Fruit fly (Drosophila melanogaster) whole organism, prepupa: ENCODE data around the gene CG2540.

ENCODE experiments used
- Blimp-1 ChIP-seq: fragments of 200-800 bp; sonication (Bioruptor generic); optimal IDR thresholded peaks from 3 replicates; lab custom pipeline; 2017; ENCODE audit warnings: missing biosample characterization, missing genetic modification characterization, mild to moderate bottlenecking, moderate library complexity, missing genetic modification reagents
- CG10631 ChIP-seq: fragments of 200-800 bp; sonication (Bioruptor generic); optimal IDR thresholded peaks from 2 replicates; lab custom pipeline; 2016; ENCODE audit warnings: missing biosample characterization, missing genetic modification characterization
- CG10669 ChIP-seq: fragments of 200-800 bp; sonication (Bioruptor generic); optimal IDR thresholded peaks from 3 replicates; lab custom pipeline; 2018; ENCODE audit warnings: missing biosample characterization, mild to moderate bottlenecking, missing genetic modification characterization, moderate library complexity
- CG11294 ChIP-seq: fragments of 200-800 bp; sonication (Bioruptor generic); IDR thresholded peaks from 2 replicates; pipeline ENCODE4 v1.3.6; 2022; ENCODE audit warnings: missing biosample characterization, missing genetic modification characterization
- CG15336 ChIP-seq: fragments of 200-800 bp; sonication (Bioruptor generic); IDR thresholded peaks from 2 replicates; pipeline ENCODE4 v1.3.6; 2022; ENCODE audit warnings: missing biosample characterization, missing genetic modification characterization
- CG1621 ChIP-seq: fragments of 200-800 bp; sonication (Bioruptor generic); optimal IDR thresholded peaks from 3 replicates; lab custom pipeline; 2018; ENCODE audit warnings: missing biosample characterization, mild to moderate bottlenecking, missing genetic modification characterization
- CG16779 ChIP-seq: fragments of 200-800 bp; sonication (Bioruptor generic); optimal IDR thresholded peaks from 3 replicates; lab custom pipeline; 2017; ENCODE audit warnings: missing biosample characterization, mild to moderate bottlenecking, missing genetic modification characterization
- CG3032 ChIP-seq: fragments of 200-800 bp; optimal IDR thresholded peaks from 2 replicates; lab custom pipeline; 2019; ENCODE audit warnings: missing biosample characterization, mild to moderate bottlenecking, missing genetic modification characterization, moderate library complexity
- CG31627 ChIP-seq: fragments of 200-800 bp; sonication (Bioruptor generic); optimal IDR thresholded peaks from 3 replicates; lab custom pipeline; 2016; ENCODE audit warnings: missing biosample characterization, missing genetic modification characterization
- CG32006 ChIP-seq: fragments of 200-800 bp; sonication (Bioruptor generic); optimal IDR thresholded peaks from 3 replicates; lab custom pipeline; 2017; ENCODE audit warnings: missing biosample characterization, mild to moderate bottlenecking, missing genetic modification characterization
- CG34406 ChIP-seq: fragments of 200-800 bp; sonication (Bioruptor generic); optimal IDR thresholded peaks from 3 replicates; lab custom pipeline; 2016; ENCODE audit warnings: missing biosample characterization, missing genetic modification characterization
- CG3919 ChIP-seq: fragments of 200-800 bp; sonication (Bioruptor generic); optimal IDR thresholded peaks from 3 replicates; lab custom pipeline; 2016; ENCODE audit warnings: missing biosample characterization, missing genetic modification characterization
- CG4318 ChIP-seq: fragments of 200-800 bp; sonication (Bioruptor generic); optimal IDR thresholded peaks from 3 replicates; lab custom pipeline; 2017; ENCODE audit warnings: missing biosample characterization, mild to moderate bottlenecking, missing genetic modification characterization
- CG6276 ChIP-seq: fragments of 200-800 bp; sonication (Bioruptor generic); optimal IDR thresholded peaks from 2 replicates; lab custom pipeline; 2017; ENCODE audit warnings: missing biosample characterization, mild to moderate bottlenecking, missing genetic modification characterization
- CG6792 ChIP-seq: fragments of 200-800 bp; sonication (Bioruptor generic); optimal IDR thresholded peaks from 3 replicates; lab custom pipeline; 2016; ENCODE audit warnings: missing biosample characterization, missing genetic modification characterization
- CG6808 ChIP-seq: fragments of 200-800 bp; sonication (Bioruptor generic); optimal IDR thresholded peaks from 3 replicates; lab custom pipeline; 2017; ENCODE audit warnings: missing biosample characterization, missing genetic modification characterization, mild to moderate bottlenecking, moderate library complexity, missing genetic modification reagents
- CG6854 ChIP-seq: fragments of 200-800 bp; sonication (Bioruptor generic); optimal IDR thresholded peaks from 2 replicates; lab custom pipeline; 2017; ENCODE audit warnings: missing biosample characterization, mild to moderate bottlenecking, missing genetic modification characterization
- CG7368 ChIP-seq: fragments of 200-800 bp; sonication (Bioruptor generic); optimal IDR thresholded peaks from 3 replicates; lab custom pipeline; 2016; ENCODE audit warnings: missing biosample characterization, missing genetic modification characterization
- CG8119 ChIP-seq: fragments of 200-800 bp; sonication (Bioruptor generic); IDR thresholded peaks from 3 replicates; pipeline ENCODE4 v1.3.6; 2022; ENCODE audit warnings: missing biosample characterization, missing genetic modification characterization
- CG8319 ChIP-seq: fragments of 200-800 bp; sonication (Bioruptor generic); optimal IDR thresholded peaks from 3 replicates; lab custom pipeline; 2016; ENCODE audit warnings: missing biosample characterization, missing genetic modification characterization
- CG9139 ChIP-seq: fragments of 200-800 bp; sonication (Bioruptor generic); optimal IDR thresholded peaks from 3 replicates; lab custom pipeline; 2017; ENCODE audit warnings: missing biosample characterization, mild to moderate bottlenecking, missing genetic modification characterization
- Eip75B ChIP-seq: fragments of 200-800 bp; sonication (Bioruptor generic); optimal IDR thresholded peaks from 3 replicates; lab custom pipeline; 2016; ENCODE audit warnings: missing biosample characterization, missing genetic modification characterization
- Eip78C ChIP-seq: fragments of 200-800 bp; sonication (Bioruptor generic); peaks from one replicate; lab custom pipeline; 2016; ENCODE audit warnings: missing biosample characterization, missing genetic modification characterization
- Eip93F ChIP-seq: fragments of 200-800 bp; sonication (Bioruptor generic); optimal IDR thresholded peaks from 2 replicates; lab custom pipeline; 2016; ENCODE audit warnings: missing biosample characterization, mild to moderate bottlenecking, missing genetic modification characterization
- Ets21C ChIP-seq: fragments of 200-800 bp; sonication (Bioruptor generic); optimal IDR thresholded peaks from 3 replicates; lab custom pipeline; 2016; ENCODE audit warnings: missing biosample characterization, missing genetic modification characterization
- Ets96B ChIP-seq: fragments of 200-800 bp; optimal IDR thresholded peaks from 2 replicates; lab custom pipeline; 2019; ENCODE audit warnings: missing biosample characterization, mild to moderate bottlenecking, missing genetic modification characterization, moderate library complexity
- Gug ChIP-seq: fragments of 200-800 bp; sonication (Bioruptor generic); IDR thresholded peaks from 2 replicates; pipeline ENCODE4 v1.3.6; 2022; ENCODE audit warnings: missing biosample characterization, missing genetic modification characterization
- Hr38 ChIP-seq: sonication (Bioruptor generic); optimal IDR thresholded peaks from 2 replicates; lab custom pipeline; 2016; ENCODE audit warnings: missing biosample characterization, missing genetic modification characterization
- Lpt ChIP-seq: fragments of 200-800 bp; sonication (Bioruptor generic); optimal IDR thresholded peaks from 3 replicates; lab custom pipeline; 2016; ENCODE audit warnings: missing biosample characterization, missing genetic modification characterization
- Met ChIP-seq: fragments of 200-800 bp; sonication (Bioruptor generic); optimal IDR thresholded peaks from 3 replicates; lab custom pipeline; 2016; ENCODE audit warnings: missing biosample characterization, missing genetic modification characterization
- OdsH ChIP-seq: fragments of 200-800 bp; sonication (Bioruptor generic); optimal IDR thresholded peaks from 3 replicates; lab custom pipeline; 2016; ENCODE audit warnings: missing biosample characterization, missing genetic modification characterization
- Smox ChIP-seq: fragments of 200-800 bp; sonication (Bioruptor generic); optimal IDR thresholded peaks from 3 replicates; lab custom pipeline; 2016; ENCODE audit warnings: missing biosample characterization, missing genetic modification characterization
- Sox102F ChIP-seq: fragments of 200-800 bp; sonication (Bioruptor generic); optimal IDR thresholded peaks from 2 replicates; lab custom pipeline; 2016; ENCODE audit warnings: missing biosample characterization, mild to moderate bottlenecking, missing genetic modification characterization
- Sox14 ChIP-seq: fragments of 200-800 bp; sonication (Bioruptor generic); optimal IDR thresholded peaks from 3 replicates; lab custom pipeline; 2016; ENCODE audit warnings: missing biosample characterization, missing genetic modification characterization
- Sox15 ChIP-seq: fragments of 200-800 bp; sonication (Bioruptor generic); optimal IDR thresholded peaks from 3 replicates; lab custom pipeline; 2016; ENCODE audit warnings: missing biosample characterization, missing genetic modification characterization
- achi ChIP-seq: fragments of 200-800 bp; sonication (Bioruptor generic); optimal IDR thresholded peaks from 3 replicates; lab custom pipeline; 2016; ENCODE audit warnings: missing biosample characterization, missing genetic modification characterization
- acj6 ChIP-seq: fragments of 200-800 bp; sonication (Bioruptor generic); optimal IDR thresholded peaks from 3 replicates; lab custom pipeline; 2016; ENCODE audit warnings: missing biosample characterization, missing genetic modification characterization
- cyc ChIP-seq: fragments of 200-800 bp; sonication (Bioruptor generic); optimal IDR thresholded peaks from 3 replicates; lab custom pipeline; 2016; ENCODE audit warnings: missing biosample characterization, missing genetic modification characterization
- dac ChIP-seq: fragments of 200-800 bp; sonication (Bioruptor generic); optimal IDR thresholded peaks from 2 replicates; lab custom pipeline; 2017; ENCODE audit warnings: missing biosample characterization, mild to moderate bottlenecking, missing genetic modification characterization
- dsx ChIP-seq: fragments of 200-800 bp; optimal IDR thresholded peaks from 3 replicates; lab custom pipeline; 2019; ENCODE audit warnings: missing biosample characterization, mild to moderate bottlenecking, missing genetic modification characterization, moderate library complexity; ENCODE audit not compliant: poor library complexity, severe bottlenecking
- esn ChIP-seq: fragments of 200-800 bp; sonication (Bioruptor generic); optimal IDR thresholded peaks from 2 replicates; lab custom pipeline; 2016; ENCODE audit warnings: missing biosample characterization, mild to moderate bottlenecking, missing genetic modification characterization, moderate library complexity
- fd59A ChIP-seq: fragments of 200-800 bp; sonication (Bioruptor generic); optimal IDR thresholded peaks from 2 replicates; lab custom pipeline; 2017; ENCODE audit warnings: missing biosample characterization, mild to moderate bottlenecking, missing genetic modification characterization, missing genetic modification reagents
- fd85E ChIP-seq: fragments of 200-800 bp; sonication (Bioruptor generic); optimal IDR thresholded peaks from 3 replicates; lab custom pipeline; 2016; ENCODE audit warnings: missing biosample characterization, missing genetic modification characterization
- fkh ChIP-seq: fragments of 200-800 bp; sonication (Bioruptor generic); optimal IDR thresholded peaks from 3 replicates; lab custom pipeline; 2017; ENCODE audit warnings: missing biosample characterization, mild to moderate bottlenecking, missing genetic modification characterization, moderate library complexity
- net ChIP-seq: fragments of 200-800 bp; sonication (Bioruptor generic); optimal IDR thresholded peaks from 3 replicates; lab custom pipeline; 2016; ENCODE audit warnings: missing biosample characterization, missing genetic modification characterization
- pdm3 ChIP-seq: fragments of 200-800 bp; sonication (Bioruptor generic); optimal IDR thresholded peaks from 3 replicates; lab custom pipeline; 2016; ENCODE audit warnings: missing biosample characterization, missing genetic modification characterization
- salr ChIP-seq, 2 experiments: fragments of 200-800 bp; sonication (Bioruptor generic); optimal IDR thresholded peaks; 3 replicates each; lab custom pipeline; 2016 to 2018; ENCODE audit warnings: missing biosample characterization in 2 of 2, missing genetic modification characterization in 2 of 2, mild to moderate bottlenecking in 1 of 2
- spab ChIP-seq: fragments of 200-800 bp; sonication (Bioruptor generic); optimal IDR thresholded peaks from 2 replicates; lab custom pipeline; 2017; ENCODE audit warnings: missing biosample characterization, mild to moderate bottlenecking, missing genetic modification characterization, missing genetic modification reagents
- ss ChIP-seq, 2 experiments: fragments of 200-800 bp; sonication (Bioruptor generic); optimal IDR thresholded peaks; 2 replicates in 1 of 2; 3 replicates in 1 of 2; lab custom pipeline; 2017 to 2018; ENCODE audit warnings: mild to moderate bottlenecking in 2 of 2, missing biosample characterization in 2 of 2, missing genetic modification characterization in 2 of 2, moderate library complexity in 1 of 2
- svp ChIP-seq: fragments of 200-800 bp; sonication (Bioruptor generic); peaks from one replicate; lab custom pipeline; 2016; ENCODE audit warnings: missing biosample characterization, missing genetic modification characterization
- topi ChIP-seq: fragments of 200-800 bp; sonication (Bioruptor generic); optimal IDR thresholded peaks from 3 replicates; lab custom pipeline; 2016; ENCODE audit warnings: missing biosample characterization, missing genetic modification characterization
- vri ChIP-seq: fragments of 200-800 bp; sonication (Bioruptor generic); optimal IDR thresholded peaks from 3 replicates; lab custom pipeline; 2016; ENCODE audit warnings: missing biosample characterization, mild to moderate bottlenecking, missing genetic modification characterization

Gene CG2540

DNA sequence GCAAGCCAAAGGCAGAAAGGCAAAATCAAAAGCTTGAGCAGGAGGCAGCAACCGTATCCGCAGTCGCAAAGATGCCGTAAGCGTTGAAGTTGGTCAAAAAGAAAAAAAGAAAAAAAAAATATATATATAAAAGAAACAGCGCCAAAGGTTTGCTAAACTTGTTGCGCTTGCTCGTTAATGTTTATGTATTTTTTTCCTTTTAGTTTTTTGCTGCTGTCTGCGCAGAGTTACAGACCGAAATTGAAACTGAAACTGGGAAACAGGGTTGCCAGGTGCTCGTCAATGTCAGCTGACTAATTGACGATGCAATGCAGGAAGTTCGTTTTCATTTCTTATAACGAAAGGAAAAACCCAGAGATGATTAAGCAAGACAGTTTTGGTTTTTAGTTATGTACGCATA lies 45.6 kb downstream of the CG2540 start:
- TF ChIP-seq topi (GFP tag; lab: Kevin White, UChicago) (peak; percentile 6), Gug (GFP tag; lab: Robert Waterston, UW) (no peak), CG8119 (GFP tag; lab: Robert Waterston, UW) (peak; percentile 52; the same call in 2 of the 3 replicates), CG6808 (GFP tag; lab: Kevin White, UChicago) (peak; percentile 48), Eip75B (no peak), CG32006 (GFP tag; lab: Kevin White, UChicago) (no peak), CG3032 (tag; lab: Kevin White, UChicago) (peak; percentile 26), net (GFP tag; lab: Kevin White, UChicago) (peak; percentile 43), ss (GFP tag; optimal IDR thresholded peaks at IDR 0.05; lab: Kevin White, UChicago) (peak; percentile 77 to 78), CG8319 (peak; percentile 16), OdsH (GFP tag; lab: Kevin White, UChicago) (no peak), fkh (no peak), Hr38 (GFP tag; lab: Kevin White, UChicago) (no peak), CG3919 (GFP tag; lab: Kevin White, UChicago) (peak; percentile 25), cyc (peak; percentile 6), Sox14 (GFP tag; lab: Kevin White, UChicago) (no peak), CG1621 (tag; lab: Kevin White, UChicago) (no peak), vri (peak; percentile 20), Blimp-1 (peak; percentile 61), Sox15 (no peak), CG31627 (GFP tag; lab: Kevin White, UChicago) (peak; percentile 23), achi (GFP tag; lab: Kevin White, UChicago) (no peak), CG15336 (GFP tag; lab: Robert Waterston, UW) (0 out of 2 replicates have a peak, but pooled peaks have one; percentile 24), Sox102F (GFP tag; lab: Kevin White, UChicago) (peak; percentile 30), fd85E (GFP tag; lab: Kevin White, UChicago) (no peak), CG10631 (GFP tag; lab: Kevin White, UChicago) (no peak), spab (peak; percentile 13), acj6 (GFP tag; lab: Kevin White, UChicago) (no peak), dsx (GFP tag; lab: Kevin White, UChicago) (peak; percentile 45), Eip93F (GFP tag; lab: Kevin White, UChicago) (peak; percentile 43), CG4318 (GFP tag; lab: Kevin White, UChicago) (no peak), CG6854 (GFP tag; lab: Kevin White, UChicago) (peak; percentile 48), Eip78C (GFP tag; lab: Kevin White, UChicago) (peak; percentile 79), fd59A (GFP tag; lab: Kevin White, UChicago) (no peak), dac (GFP tag; lab: Kevin White, UChicago) (no peak), esn (GFP tag; lab: Kevin White, UChicago) (peak; percentile 12), CG34406 (GFP tag; lab: Kevin White, UChicago) (no peak), Lpt (GFP tag; lab: Kevin White, UChicago) (peak; percentile 25), CG11294 (GFP tag; lab: Robert Waterston, UW) (no peak), CG7368 (GFP tag; lab: Kevin White, UChicago) (no peak), CG10669 (GFP tag; lab: Kevin White, UChicago) (peak; percentile 25), Ets96B (tag; lab: Kevin White, UChicago) (peak; percentile 14), Met (GFP tag; lab: Kevin White, UChicago) (peak; percentile 11), pdm3 (GFP tag; lab: Kevin White, UChicago) (no peak), CG6792 (GFP tag; lab: Kevin White, UChicago) (no peak), CG16779 (tag; lab: Kevin White, UChicago) (peak; percentile 20), CG9139 (GFP tag; lab: Kevin White, UChicago) (peak; percentile 56), Ets21C (GFP tag; lab: Kevin White, UChicago) (no peak), CG6276 (GFP tag; lab: Kevin White, UChicago) (peak; percentile 23), Smox (no peak), salr (GFP tag; optimal IDR thresholded peaks at IDR 0.05; lab: Kevin White, UChicago) (peak in 1 of 2 experiments; percentile 7), svp (GFP tag; lab: Kevin White, UChicago) (peak; percentile 65)
